Worm (Caenorhabditis elegans) whole organism, L3 larva: ENCODE data around the gene T13C2.2.

Experiments
- R02D3.7 ChIP-seq: fragments of 150-350 bp; optimal IDR thresholded peaks from 2 replicates; lab custom pipeline; 2014; ENCODE audit warnings: missing biosample characterization, missing genetic modification characterization
- ZK546.5 ChIP-seq: sonication (generic microtip); optimal IDR thresholded peaks from 2 replicates; lab custom pipeline; 2017; ENCODE audit warnings: missing biosample characterization, missing genetic modification characterization
- ama-1 ChIP-seq: fragments of 150-350 bp; optimal IDR thresholded peaks from 2 replicates; lab custom pipeline; 2018
- ceh-16 ChIP-seq: sonication (generic microtip); optimal IDR thresholded peaks from 2 replicates; lab custom pipeline; 2017; ENCODE audit warnings: missing biosample characterization, missing genetic modification characterization
- ceh-28 ChIP-seq: fragments of 150-350 bp; optimal IDR thresholded peaks from 2 replicates; lab custom pipeline; 2014; ENCODE audit warnings: missing biosample characterization, missing genetic modification reagents, missing genetic modification characterization
- ceh-9 ChIP-seq: sonication (generic microtip); optimal IDR thresholded peaks from 2 replicates; lab custom pipeline; 2018; ENCODE audit warnings: missing biosample characterization, missing genetic modification characterization
- daf-12 ChIP-seq: fragments of 150-350 bp; optimal IDR thresholded peaks from 2 replicates; lab custom pipeline; 2014; ENCODE audit warnings: missing biosample characterization, missing genetic modification reagents, missing genetic modification characterization
- egl-27 ChIP-seq: sonication (generic microtip); optimal IDR thresholded peaks from 4 replicates; lab custom pipeline; 2017; ENCODE audit warnings: missing biosample characterization, missing genetic modification reagents, missing genetic modification characterization
- egl-5 ChIP-seq: fragments of 150-350 bp; optimal IDR thresholded peaks from 2 replicates; lab custom pipeline; 2017; ENCODE audit warnings: missing biosample characterization, missing genetic modification reagents, missing genetic modification characterization, inconsistent platforms
- elt-1 ChIP-seq: fragments of 150-350 bp; optimal IDR thresholded peaks from 2 replicates; lab custom pipeline; 2014; ENCODE audit warnings: missing biosample characterization, missing genetic modification characterization
- elt-2 ChIP-seq: sonication (generic microtip); optimal IDR thresholded peaks from 2 replicates; lab custom pipeline; 2016; ENCODE audit warnings: missing genetic modification reagents, mild to moderate bottlenecking, missing genetic modification characterization, missing compliant biosample characterization
- fkh-2 ChIP-seq: fragments of 150-350 bp; optimal IDR thresholded peaks from 2 replicates; lab custom pipeline; 2014; ENCODE audit warnings: missing biosample characterization, missing genetic modification reagents, missing genetic modification characterization
- fos-1 ChIP-seq: fragments of 150-350 bp; optimal IDR thresholded peaks from 2 replicates; lab custom pipeline; 2014; ENCODE audit warnings: missing biosample characterization, missing genetic modification characterization
- hmg-11 ChIP-seq: sonication (generic microtip); optimal IDR thresholded peaks from 2 replicates; lab custom pipeline; 2016; ENCODE audit warnings: missing genetic modification characterization, missing compliant biosample characterization
- lin-15B ChIP-seq: fragments of 150-350 bp; optimal IDR thresholded peaks from 2 replicates; lab custom pipeline; 2014; ENCODE audit warnings: missing biosample characterization, missing genetic modification characterization
- lsy-12 ChIP-seq: sonication (generic microtip); optimal IDR thresholded peaks from 2 replicates; lab custom pipeline; 2016; ENCODE audit warnings: mild to moderate bottlenecking, missing genetic modification characterization, missing compliant biosample characterization
- mml-1 ChIP-seq: fragments of 150-350 bp; sonication (generic microtip); optimal IDR thresholded peaks from 3 replicates; lab custom pipeline; 2014; ENCODE audit warnings: missing biosample characterization, missing genetic modification characterization
- nfya-1 ChIP-seq: sonication (generic microtip); optimal IDR thresholded peaks from 2 replicates; lab custom pipeline; 2017; ENCODE audit warnings: missing genetic modification characterization, mild to moderate bottlenecking, missing compliant biosample characterization, antibody characterized with exemption, moderate library complexity; ENCODE audit not compliant: insufficient read depth
- nhr-11 ChIP-seq: fragments of 150-350 bp; optimal IDR thresholded peaks from 2 replicates; lab custom pipeline; 2014; ENCODE audit warnings: missing biosample characterization, missing genetic modification characterization
- nhr-23 ChIP-seq: fragments of 150-350 bp; optimal IDR thresholded peaks from 2 replicates; lab custom pipeline; 2014; ENCODE audit warnings: missing biosample characterization, missing genetic modification reagents, missing genetic modification characterization
- nhr-237 ChIP-seq: fragments of 150-350 bp; optimal IDR thresholded peaks from 2 replicates; lab custom pipeline; 2014; ENCODE audit warnings: missing biosample characterization, missing genetic modification characterization
- nhr-25 ChIP-seq: sonication (generic microtip); optimal IDR thresholded peaks from 2 replicates; lab custom pipeline; 2017; ENCODE audit warnings: missing biosample characterization, missing genetic modification characterization
- nhr-43 ChIP-seq: sonication (generic microtip); optimal IDR thresholded peaks from 2 replicates; lab custom pipeline; 2016; ENCODE audit warnings: mild to moderate bottlenecking, missing genetic modification characterization, missing compliant biosample characterization; ENCODE audit not compliant: poor library complexity, severe bottlenecking
- nhr-67 ChIP-seq: fragments of 150-350 bp; optimal IDR thresholded peaks from 2 replicates; lab custom pipeline; 2014; ENCODE audit warnings: missing biosample characterization, missing genetic modification characterization
- nhr-76 ChIP-seq: fragments of 150-350 bp; sonication (generic microtip); optimal IDR thresholded peaks from 5 replicates; lab custom pipeline; 2014; ENCODE audit warnings: missing biosample characterization, missing genetic modification characterization
- nhr-77 ChIP-seq: fragments of 150-350 bp; optimal IDR thresholded peaks from 2 replicates; lab custom pipeline; 2014; ENCODE audit warnings: missing biosample characterization, missing genetic modification characterization
- pha-4 ChIP-seq: fragments of 150-350 bp; optimal IDR thresholded peaks from 2 replicates; lab custom pipeline; 2014; ENCODE audit warnings: missing biosample characterization, missing genetic modification reagents, missing genetic modification characterization
- pqm-1 ChIP-seq: fragments of 150-350 bp; optimal IDR thresholded peaks from 2 replicates; lab custom pipeline; 2017; ENCODE audit warnings: missing biosample characterization, missing genetic modification characterization, inconsistent platforms
- sea-2 ChIP-seq: fragments of 150-350 bp; sonication (generic microtip); optimal IDR thresholded peaks from 4 replicates; lab custom pipeline; 2014; ENCODE audit warnings: missing biosample characterization, missing genetic modification reagents, missing genetic modification characterization
- snpc-4 ChIP-seq: fragments of 150-350 bp; optimal IDR thresholded peaks from 2 replicates; lab custom pipeline; 2014; ENCODE audit warnings: missing biosample characterization, missing genetic modification characterization
- tbx-2 ChIP-seq: sonication (generic microtip); optimal IDR thresholded peaks from 2 replicates; lab custom pipeline; 2016; ENCODE audit warnings: mild to moderate bottlenecking, missing genetic modification characterization, missing compliant biosample characterization
- unc-39 ChIP-seq: sonication (generic microtip); optimal IDR thresholded peaks from 4 replicates; lab custom pipeline; 2017; ENCODE audit warnings: missing biosample characterization, missing genetic modification characterization
- unc-62 ChIP-seq: fragments of 150-350 bp; sonication (generic microtip); optimal IDR thresholded peaks from 4 replicates; lab custom pipeline; 2014; ENCODE audit warnings: missing biosample characterization, missing genetic modification reagents, missing genetic modification characterization
- zag-1 ChIP-seq: fragments of 150-350 bp; optimal IDR thresholded peaks from 2 replicates; lab custom pipeline; 2014; ENCODE audit warnings: missing biosample characterization, missing genetic modification characterization
- ztf-4 ChIP-seq: fragments of 150-350 bp; optimal IDR thresholded peaks from 2 replicates; lab custom pipeline; 2014; ENCODE audit warnings: missing biosample characterization, missing genetic modification characterization

The T13C2.2 gene

DNA sequence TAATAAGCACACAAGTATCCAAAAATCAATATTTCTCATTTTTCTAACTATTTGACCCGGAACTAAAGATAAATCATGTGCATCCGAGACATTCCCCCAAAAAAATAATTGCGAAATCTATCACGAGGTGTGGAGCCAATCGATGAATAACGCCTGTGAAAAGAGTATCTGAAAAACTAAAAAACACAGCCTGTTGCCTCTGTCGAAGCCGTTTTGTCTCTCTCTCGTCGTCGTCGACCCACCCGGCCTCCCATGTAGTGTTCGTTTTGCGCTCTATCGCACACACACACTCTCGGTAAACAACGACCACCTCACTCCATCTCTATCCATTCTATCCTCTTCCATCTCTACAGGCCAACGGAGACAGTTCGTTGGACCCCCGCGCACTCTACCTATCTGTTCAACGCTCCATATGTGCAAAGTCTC, 9.2 kb upstream of the T13C2.2 start (continued):
- peak; percentile 19 for TF ChIP-seq nhr-23 (tag; lab: Kevin White, UChicago)
- peak; percentile 62 for TF ChIP-seq nhr-25 (tag; lab: Kevin White, UChicago)
- no peak for TF ChIP-seq ceh-16 (tag; lab: Kevin White, UChicago)
- TF ChIP-seq sea-2: no peak
- TF ChIP-seq ama-1 (lab: Kevin White, UChicago): no peak
- peak; percentile 26 for TF ChIP-seq nhr-11 (tag; lab: Kevin White, UChicago)
- TF ChIP-seq elt-1: no peak
- TF ChIP-seq nhr-67: no peak
- TF ChIP-seq snpc-4 (tag; lab: Kevin White, UChicago): peak; percentile 48
- TF ChIP-seq pha-4 (tag; lab: Kevin White, UChicago): peak; percentile 77
- no peak for TF ChIP-seq pqm-1 (tag; lab: Kevin White, UChicago)
- TF ChIP-seq nhr-77 (tag; lab: Kevin White, UChicago): no peak
- TF ChIP-seq ceh-9 (tag; lab: Kevin White, UChicago): no peak
- TF ChIP-seq lsy-12: no peak
- no peak for TF ChIP-seq ztf-4 (tag; lab: Kevin White, UChicago)
- no peak for TF ChIP-seq egl-27 (tag; lab: Kevin White, UChicago)
- TF ChIP-seq ZK546.5 (tag; lab: Kevin White, UChicago): no peak
- TF ChIP-seq unc-62: no peak
- TF ChIP-seq daf-12 (tag; lab: Kevin White, UChicago): no peak
- no peak for TF ChIP-seq hmg-11
- TF ChIP-seq, all 47 proteins: peak for 13

DNA sequence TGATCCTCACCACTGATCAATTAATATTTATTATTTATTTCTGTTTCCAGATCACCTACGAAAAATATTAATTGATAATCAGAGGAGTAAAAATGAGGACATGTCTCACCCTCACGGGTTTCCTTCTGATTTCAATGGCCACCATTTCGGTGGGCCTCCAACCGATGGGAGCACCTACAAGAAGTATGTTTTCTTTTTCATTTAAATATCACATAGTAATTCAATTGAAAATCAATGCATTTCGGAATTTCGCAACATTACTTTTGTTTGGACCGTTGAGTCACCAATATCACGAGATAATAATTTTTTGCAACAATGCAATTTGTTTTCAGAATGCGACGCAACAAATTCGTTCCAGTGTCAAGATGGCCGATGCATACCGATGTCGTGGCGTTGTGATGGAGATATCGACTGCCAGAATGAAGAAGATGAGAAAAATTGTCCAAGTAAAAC, 8.6 kb upstream of the T13C2.2 start, which contains the start of gene gldi-2:
Gene gldi-2 (plus strand): TSS at position 51 of the 453 bp plus-strand sequence.
- no peak for TF ChIP-seq nhr-77 (tag; lab: Kevin White, UChicago)
- TF ChIP-seq nhr-76 (tag; lab: Kevin White, UChicago): no peak
- no peak for TF ChIP-seq nhr-25 (tag; lab: Kevin White, UChicago)
- TF ChIP-seq fkh-2 (tag; lab: Kevin White, UChicago): no peak
- no peak for TF ChIP-seq ceh-28 (tag; lab: Kevin White, UChicago)
- TF ChIP-seq nhr-237: no peak
- TF ChIP-seq ceh-9 (tag; lab: Kevin White, UChicago): no peak
- no peak for TF ChIP-seq zag-1 (tag; lab: Kevin White, UChicago)
- no peak for TF ChIP-seq lin-15B (tag; lab: Kevin White, UChicago)
- no peak for TF ChIP-seq unc-39 (tag; lab: Kevin White, UChicago)
- TF ChIP-seq pqm-1 (tag; lab: Kevin White, UChicago): no peak
- TF ChIP-seq pha-4 (tag; lab: Kevin White, UChicago): no peak
- no peak for TF ChIP-seq elt-1
- no peak for TF ChIP-seq hmg-11
- TF ChIP-seq tbx-2 (tag; lab: Kevin White, UChicago): no peak

DNA sequence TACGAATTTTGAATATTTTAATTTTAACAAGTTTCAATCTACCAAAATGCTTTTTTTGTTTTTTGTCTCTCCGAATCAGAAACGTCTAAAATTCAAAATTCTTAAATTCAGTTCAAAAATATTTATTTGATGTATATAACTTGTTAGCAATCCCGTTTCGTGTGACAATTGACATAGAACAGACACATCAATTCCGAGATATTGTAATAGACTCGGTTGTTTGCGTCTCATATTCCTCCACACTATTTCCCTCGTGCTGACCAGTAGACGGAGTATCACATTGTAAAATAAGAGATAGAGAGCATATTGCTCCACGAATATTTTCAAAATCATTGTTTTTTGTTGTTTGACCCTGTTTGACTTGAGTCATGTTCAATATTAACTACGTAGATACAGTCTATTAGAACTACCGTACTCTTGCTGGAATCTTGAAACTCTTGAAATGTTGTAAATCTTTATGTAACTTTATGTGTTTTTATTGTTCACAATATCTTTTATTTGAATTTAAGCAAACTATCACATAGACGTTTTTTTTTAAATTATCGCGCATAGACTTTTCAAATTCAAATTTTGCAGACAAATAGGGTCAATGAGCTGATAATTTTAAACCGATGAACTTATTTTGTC, 3.2 kb upstream of the T13C2.2 start, which contains the start of gene T13C2.3:
Gene T13C2.3 (plus strand): TSS at position 577 of the 627 bp plus-strand sequence.
- TF ChIP-seq nhr-76 (tag; lab: Kevin White, UChicago) (no peak), hmg-11 (no peak), fkh-2 (tag; lab: Kevin White, UChicago) (no peak), unc-39 (tag; lab: Kevin White, UChicago) (no peak), ama-1 (lab: Kevin White, UChicago) (no peak), nfya-1 (no peak), unc-62 (no peak), snpc-4 (tag; lab: Kevin White, UChicago) (no peak), nhr-67 (no peak), lin-15B (tag; lab: Kevin White, UChicago) (no peak), daf-12 (tag; lab: Kevin White, UChicago) (no peak), elt-1 (no peak), fos-1 (tag; lab: Kevin White, UChicago) (no peak), mml-1 (tag; lab: Kevin White, UChicago) (no peak), sea-2 (no peak)

DNA sequence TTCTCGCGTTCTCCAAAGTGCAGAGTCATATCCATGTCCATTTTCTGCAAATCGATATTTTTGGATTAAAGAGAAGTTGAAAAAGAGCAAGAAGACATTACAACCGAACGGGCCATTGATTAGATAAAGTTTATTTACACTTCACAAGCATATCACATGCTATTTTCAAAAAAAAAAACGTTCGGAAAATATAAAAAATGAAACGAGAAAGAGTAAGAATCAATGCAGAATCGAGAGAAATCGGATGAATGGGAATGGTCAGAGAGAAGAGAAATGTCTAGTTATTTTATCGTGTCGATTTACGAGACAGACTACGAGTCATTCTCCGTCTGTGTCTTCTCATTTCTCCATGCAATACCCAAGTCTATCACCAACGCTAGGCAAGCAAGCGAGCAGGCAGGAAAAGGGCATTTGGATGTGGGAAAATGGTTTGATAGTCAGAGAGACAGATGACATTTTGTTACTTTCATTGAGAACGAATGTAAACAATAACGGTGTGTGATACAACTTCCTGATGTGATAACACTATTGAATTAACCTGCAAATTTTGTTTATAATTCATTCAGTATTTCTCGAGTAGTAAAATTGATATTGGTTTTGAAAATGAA, 8.2 kb downstream of the T13C2.2 start, which contains the start of gene F31E8.4:
Gene F31E8.4 (minus strand): TSS at position 51 of the 608 bp plus-strand sequence.
- peak; percentile 46 for TF ChIP-seq hmg-11
- no peak for TF ChIP-seq mml-1 (tag; lab: Kevin White, UChicago)
- TF ChIP-seq lsy-12: no peak
- TF ChIP-seq unc-62: no peak
- TF ChIP-seq pha-4 (tag; lab: Kevin White, UChicago): peak; percentile 68
- peak; percentile 10 for TF ChIP-seq egl-5 (tag; lab: Kevin White, UChicago)
- TF ChIP-seq nhr-43 (tag; lab: Kevin White, UChicago): no peak
- TF ChIP-seq pqm-1 (tag; lab: Kevin White, UChicago): peak; percentile 69
- peak; percentile 3 for TF ChIP-seq lin-15B (tag; lab: Kevin White, UChicago)
- TF ChIP-seq R02D3.7 (tag; lab: Kevin White, UChicago): peak; percentile 43
- peak; percentile 73 for TF ChIP-seq elt-2 (tag; lab: Kevin White, UChicago)
- TF ChIP-seq nfya-1: peak; percentile 4
